Worm (Caenorhabditis elegans): Measurements from ENCODE around the gene Y105C5A.1272.

Gene Y105C5A.1272

DNA sequence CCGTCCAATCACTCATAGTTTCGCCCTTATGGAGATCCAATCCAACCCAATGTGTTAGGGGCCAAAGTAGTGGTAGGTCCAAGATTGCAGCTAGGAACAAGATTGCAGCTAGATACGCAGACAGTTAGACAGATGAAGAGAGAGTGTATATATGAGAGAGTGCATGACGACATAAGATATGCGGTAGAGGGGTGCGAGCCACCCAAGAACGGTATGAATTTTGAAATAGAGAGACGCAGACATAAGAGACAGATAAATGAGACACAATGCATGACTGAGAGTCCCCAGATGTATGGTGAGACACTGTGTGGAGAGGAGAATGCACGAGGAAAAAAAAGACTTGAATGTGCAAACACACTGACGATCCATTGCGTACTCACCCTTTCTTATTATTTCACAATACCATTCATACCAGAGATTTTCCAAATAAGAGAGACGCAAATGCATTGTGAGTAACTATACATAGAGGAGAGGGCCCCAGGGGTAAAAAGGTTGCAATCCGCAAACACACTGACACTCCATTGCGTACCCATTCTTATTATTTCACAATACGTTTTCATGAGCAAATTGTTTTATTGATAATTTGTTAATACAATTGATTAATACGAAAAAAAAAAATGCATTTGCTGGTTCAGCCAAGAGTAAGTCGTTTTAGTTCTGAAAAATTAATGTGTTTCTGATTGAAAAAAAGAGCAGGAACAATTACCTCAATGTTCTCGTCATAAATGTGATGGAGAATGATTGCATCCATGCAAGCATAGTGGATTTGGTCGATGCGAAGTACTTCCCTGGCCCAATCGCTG, at the start of gene Y105C5A.1272, which contains the start of gene Y105C5A.1268:
Y105C5A.1272 (plus strand) TSS at position 575 of the 803 bp plus-strand sequence.
Y105C5A.1268 (minus strand) TSS at position 51 of the 803 bp plus-strand sequence.
- TF ChIP-seq K12H6.12 (tag; optimal IDR thresholded peaks at IDR 0.05) (peak; percentile 96), madf-10 (tag; optimal IDR thresholded peaks at IDR 0.05) (peak; percentile 54), lir-1 (GFP tag; conservative IDR thresholded peaks at IDR 0.05) (peak; percentile 56; the same call in 1 of the 2 replicates), pbrm-1 (GFP tag; IDR thresholded peaks at IDR 0.05) (peak; percentile 100), ceh-100 (GFP tag; IDR thresholded peaks at IDR 0.05) (peak; percentile 58; the same call in 1 of the 2 replicates), atf-7 (tag; optimal IDR thresholded peaks at IDR 0.05) (peak; percentile 75), let-607 (tag; optimal IDR thresholded peaks at IDR 0.05) (peak in 1 of 2 experiments; percentile 43), lin-54 (GFP tag; optimal IDR thresholded peaks at IDR 0.05) (peak; percentile 67), ceh-27 (GFP tag; optimal IDR thresholded peaks at IDR 0.05) (peak; percentile 64), gei-17 (GFP tag; optimal IDR thresholded peaks at IDR 0.05) (peak; percentile 65), hmg-1.2 (GFP tag; IDR thresholded peaks at IDR 0.05) (peak; percentile 99), akir-1 (GFP tag; optimal IDR thresholded peaks at IDR 0.05) (peak; percentile 3), mcd-1 (GFP tag; IDR thresholded peaks at IDR 0.05) (peak; percentile 80), F37B4.10 (GFP tag; IDR thresholded peaks at IDR 0.05) (0 out of 2 replicates have a peak, but pooled peaks have one; percentile 34), zfh-2 (GFP tag; conservative IDR thresholded peaks at IDR 0.05) (peak; percentile 41; the same call in 1 of the 2 replicates), repo-1 (tag; optimal IDR thresholded peaks at IDR 0.05) (peak; percentile 37), B0336.3 (GFP tag; IDR thresholded peaks at IDR 0.05) (peak; percentile 82), ztf-26 (tag; optimal IDR thresholded peaks at IDR 0.05) (peak; percentile 54), cebp-1 (GFP tag; IDR thresholded peaks at IDR 0.05) (peak; percentile 99), cebp-1 (tag; optimal IDR thresholded peaks at IDR 0.05) (peak; percentile 99), B0035.1 (tag; optimal IDR thresholded peaks at IDR 0.05) (peak; percentile 34), lin-26 (GFP tag; IDR thresholded peaks at IDR 0.05) (0 out of 2 replicates have a peak, but pooled peaks have one; percentile 31), lin-40 (tag; optimal IDR thresholded peaks at IDR 0.05) (peak; percentile 97), athp-1 (tag; optimal IDR thresholded peaks at IDR 0.05) (peak; percentile 83), egl-18 (GFP tag; IDR thresholded peaks at IDR 0.05) (peak; percentile 81; the same call in 1 of the 2 replicates), rcor-1 (GFP tag; IDR thresholded peaks at IDR 0.05) (peak; percentile 58), attf-6 (GFP tag; IDR thresholded peaks at IDR 0.05) (0 out of 2 replicates have a peak, but pooled peaks have one; percentile 37), Y53G8AR.9 (GFP tag; conservative IDR thresholded peaks at IDR 0.05) (peak; percentile 84; the same call in 1 of the 2 replicates), ztf-18 (tag; optimal IDR thresholded peaks at IDR 0.05) (peak; percentile 75), die-1 (tag; optimal IDR thresholded peaks at IDR 0.05) (peak; percentile 2), snpc-4 (GFP tag; optimal IDR thresholded peaks at IDR 0.05) (peak; percentile 13), snpc-4 (tag; optimal IDR thresholded peaks at IDR 0.05) (peak in 2 of 4 experiments; percentile 81 to 83), ekl-4 (GFP tag; IDR thresholded peaks at IDR 0.05) (peak; percentile 84), dox-1 (GFP tag; IDR thresholded peaks at IDR 0.05) (peak; percentile 85), K11D2.4 (GFP tag; IDR thresholded peaks at IDR 0.05) (peak; percentile 79), let-526 (GFP tag; IDR thresholded peaks at IDR 0.05) (0 out of 2 replicates have a peak, but pooled peaks have one; percentile 41), egl-44 (GFP tag; IDR thresholded peaks at IDR 0.05) (peak; percentile 71; the same call in 1 of the 2 replicates), ets-4 (GFP tag; optimal IDR thresholded peaks at IDR 0.05) (peak; percentile 18), C06A6.2 (GFP tag; conservative IDR thresholded peaks at IDR 0.05) (peak; percentile 76), madf-3 (GFP tag; IDR thresholded peaks at IDR 0.05) (0 out of 2 replicates have a peak, but pooled peaks have one; percentile 16), lin-35 (GFP tag; optimal IDR thresholded peaks at IDR 0.05) (peak in 1 of 3 experiments; percentile 78), ZK185.1 (tag; optimal IDR thresholded peaks at IDR 0.05; ENCODE audit: poor library complexity, severe bottlenecking) (peak; percentile 84), chd-7 (tag; optimal IDR thresholded peaks at IDR 0.05) (peak; percentile 83), tbp1 (GFP tag; optimal IDR thresholded peaks at IDR 0.05) (peak; percentile 47), tlf-1 (GFP tag; optimal IDR thresholded peaks at IDR 0.05) (peak; percentile 32), nfyb-1 (GFP tag; IDR thresholded peaks at IDR 0.05) (peak; percentile 96)

All from whole organism, young adult.